Worm (Caenorhabditis elegans): Measurements from ENCODE around the gene D2096.7.

ce11 chrIV:8348073-8348472, 29.4 kb downstream of the D2096.7 start, which contains the start of gene F17E9.4:
- TF ChIP-seq dao-5 (tag; optimal IDR thresholded peaks at IDR 0.05) (no peak), him-1 (tag; optimal IDR thresholded peaks at IDR 0.05) (no peak), W03F9.2 (tag; optimal IDR thresholded peaks at IDR 0.05) (no peak)
